Fruit fly (Drosophila melanogaster) whole organism, embryonic: Measurements from ENCODE around the gene CG15170.

Experiments used
- Ada2b ChIP-seq: fragments of 200-800 bp; sonication (Bioruptor generic); IDR thresholded peaks from 2 replicates; pipeline ENCODE4 v1.3.6; 2022; ENCODE audit warnings: missing biosample characterization, missing genetic modification characterization
- Atf3 ChIP-seq: fragments of 200-800 bp; sonication (Bioruptor generic); optimal IDR thresholded peaks from 3 replicates; lab custom pipeline; 2016; ENCODE audit warnings: missing biosample characterization, missing genetic modification characterization
- B-H2 ChIP-seq: fragments of 200-800 bp; sonication (Bioruptor generic); optimal IDR thresholded peaks from 2 replicates; lab custom pipeline; 2018; ENCODE audit warnings: missing biosample characterization, mild to moderate bottlenecking, missing genetic modification characterization
- Bgb ChIP-seq: fragments of 200-800 bp; sonication (Bioruptor generic); IDR thresholded peaks from 2 replicates; pipeline ENCODE4 v1.3.6; 2022; ENCODE audit warnings: missing biosample characterization, missing genetic modification characterization; ENCODE audit not compliant: partially characterized antibody
- BtbVII ChIP-seq: fragments of 200-800 bp; sonication (Bioruptor generic); optimal IDR thresholded peaks from 3 replicates; lab custom pipeline; 2017; ENCODE audit warnings: missing biosample characterization, mild to moderate bottlenecking, missing genetic modification characterization
- CG13424 ChIP-seq: fragments of 200-800 bp; sonication (Bioruptor generic); optimal IDR thresholded peaks from 2 replicates; lab custom pipeline; 2019; ENCODE audit warnings: missing biosample characterization, mild to moderate bottlenecking, missing genetic modification characterization, moderate library complexity
- CG14965 ChIP-seq: fragments of 200-800 bp; sonication (Bioruptor generic); optimal IDR thresholded peaks from 2 replicates; lab custom pipeline; 2016; ENCODE audit warnings: missing biosample characterization, missing genetic modification characterization, borderline replicate concordance
- CG15269 ChIP-seq: fragments of 200-800 bp; sonication (Bioruptor generic); optimal IDR thresholded peaks from 2 replicates; lab custom pipeline; 2018; ENCODE audit warnings: missing biosample characterization, mild to moderate bottlenecking, missing genetic modification characterization, moderate library complexity
- CG16779 ChIP-seq: fragments of 200-800 bp; sonication (Bioruptor generic); IDR thresholded peaks from 2 replicates; pipeline ENCODE4 v1.3.6; 2022; ENCODE audit warnings: missing biosample characterization, missing genetic modification characterization
- CG17186 ChIP-seq: fragments of 200-800 bp; sonication (Bioruptor generic); optimal IDR thresholded peaks from 3 replicates; lab custom pipeline; 2017; ENCODE audit warnings: missing biosample characterization, missing genetic modification reagents, missing genetic modification characterization
- CG17385 ChIP-seq: fragments of 200-800 bp; sonication (Bioruptor generic); optimal IDR thresholded peaks from 3 replicates; lab custom pipeline; 2018; ENCODE audit warnings: missing biosample characterization, mild to moderate bottlenecking, missing genetic modification characterization
- CG18262 ChIP-seq: fragments of 200-800 bp; optimal IDR thresholded peaks from 3 replicates; lab custom pipeline; 2019; ENCODE audit warnings: missing biosample characterization, mild to moderate bottlenecking, missing genetic modification characterization, moderate library complexity
- CG18599 ChIP-seq: fragments of 200-800 bp; sonication (Bioruptor generic); optimal IDR thresholded peaks from 3 replicates; lab custom pipeline; 2017; ENCODE audit warnings: missing biosample characterization, missing genetic modification characterization, mild to moderate bottlenecking, moderate library complexity, missing genetic modification reagents
- CG2678 ChIP-seq: fragments of 200-800 bp; sonication (Bioruptor generic); optimal IDR thresholded peaks from 3 replicates; lab custom pipeline; 2019; ENCODE audit warnings: missing biosample characterization, mild to moderate bottlenecking, missing genetic modification characterization, moderate library complexity
- CG31441 ChIP-seq: fragments of 200-800 bp; sonication (Bioruptor generic); IDR thresholded peaks from 2 replicates; pipeline ENCODE4 v1.3.6; 2022; ENCODE audit warnings: missing biosample characterization, missing genetic modification characterization
- CG32772 ChIP-seq: fragments of 200-800 bp; sonication (Bioruptor generic); IDR thresholded peaks from 2 replicates; pipeline ENCODE4 v1.3.6; 2022; ENCODE audit warnings: missing biosample characterization, missing genetic modification characterization
- CG34376 ChIP-seq: fragments of 200-800 bp; sonication (Bioruptor generic); optimal IDR thresholded peaks from 2 replicates; lab custom pipeline; 2018; ENCODE audit warnings: missing biosample characterization, mild to moderate bottlenecking, missing genetic modification characterization
- CG3847 ChIP-seq: fragments of 200-800 bp; sonication (Bioruptor generic); IDR thresholded peaks from 2 replicates; pipeline ENCODE4 v1.3.6; 2022; ENCODE audit warnings: missing biosample characterization, missing genetic modification characterization
- CG6813 ChIP-seq: fragments of 200-800 bp; sonication (Bioruptor generic); optimal IDR thresholded peaks from 2 replicates; lab custom pipeline; 2017; ENCODE audit warnings: missing biosample characterization, missing genetic modification characterization, mild to moderate bottlenecking, moderate library complexity, missing genetic modification reagents
- CG9437 ChIP-seq: fragments of 200-800 bp; sonication (Bioruptor generic); optimal IDR thresholded peaks from 2 replicates; lab custom pipeline; 2018; ENCODE audit warnings: missing biosample characterization, mild to moderate bottlenecking, missing genetic modification characterization
- CG9609 ChIP-seq: fragments of 200-800 bp; sonication (Bioruptor generic); optimal IDR thresholded peaks from 3 replicates; lab custom pipeline; 2016; ENCODE audit warnings: missing biosample characterization, missing genetic modification characterization
- CG9727 ChIP-seq: fragments of 200-800 bp; sonication (Bioruptor generic); optimal IDR thresholded peaks from 3 replicates; lab custom pipeline; 2017; ENCODE audit warnings: missing biosample characterization, mild to moderate bottlenecking, missing genetic modification characterization
- Dek ChIP-seq: fragments of 200-800 bp; sonication (Bioruptor generic); optimal IDR thresholded peaks from 3 replicates; lab custom pipeline; 2019; ENCODE audit warnings: missing biosample characterization, mild to moderate bottlenecking, missing genetic modification characterization, moderate library complexity
- Drgx ChIP-seq: fragments of 200-800 bp; sonication (Bioruptor generic); IDR thresholded peaks from 2 replicates; pipeline ENCODE4 v1.3.6; 2022; ENCODE audit warnings: missing biosample characterization, missing genetic modification characterization
- ERR ChIP-seq: fragments of 200-800 bp; sonication (Bioruptor generic); optimal IDR thresholded peaks from 2 replicates; lab custom pipeline; 2016; ENCODE audit warnings: missing biosample characterization, missing genetic modification characterization
- Ets65A ChIP-seq: fragments of 200-800 bp; sonication (Bioruptor generic); peaks from one replicate; lab custom pipeline; 2016; ENCODE audit warnings: missing biosample characterization, missing genetic modification characterization
- H15 ChIP-seq: fragments of 200-800 bp; sonication (Bioruptor generic); IDR thresholded peaks from 3 replicates; pipeline ENCODE4 v1.3.6; 2022; ENCODE audit warnings: missing biosample characterization, missing genetic modification characterization
- Hmx ChIP-seq: fragments of 200-800 bp; sonication (Bioruptor generic); optimal IDR thresholded peaks from 2 replicates; lab custom pipeline; 2016; ENCODE audit warnings: missing biosample characterization, missing genetic modification characterization
- Nf-YB ChIP-seq: fragments of 200-800 bp; sonication (Bioruptor generic); optimal IDR thresholded peaks from 3 replicates; lab custom pipeline; 2019; ENCODE audit warnings: missing biosample characterization, mild to moderate bottlenecking, missing genetic modification characterization, moderate library complexity
- NfI ChIP-seq: fragments of 200-800 bp; sonication (Bioruptor generic); optimal IDR thresholded peaks from 3 replicates; lab custom pipeline; 2018; ENCODE audit warnings: missing biosample characterization, mild to moderate bottlenecking, missing genetic modification characterization, moderate library complexity
- PHDP ChIP-seq: fragments of 200-800 bp; sonication (Bioruptor generic); optimal IDR thresholded peaks from 3 replicates; lab custom pipeline; 2018; ENCODE audit warnings: missing biosample characterization, mild to moderate bottlenecking, missing genetic modification characterization, moderate library complexity
- Rfx ChIP-seq: fragments of 200-800 bp; sonication (Bioruptor generic); IDR thresholded peaks from 2 replicates; pipeline ENCODE4 v1.3.6; 2022; ENCODE audit warnings: missing biosample characterization, missing genetic modification characterization
- Six4 ChIP-seq: fragments of 200-800 bp; sonication (Bioruptor generic); optimal IDR thresholded peaks from 2 replicates; lab custom pipeline; 2016; ENCODE audit warnings: missing biosample characterization, missing genetic modification characterization
- Sox100B ChIP-seq: fragments of 200-800 bp; sonication (Bioruptor generic); optimal IDR thresholded peaks from 3 replicates; lab custom pipeline; 2018; ENCODE audit warnings: missing biosample characterization, mild to moderate bottlenecking, missing genetic modification characterization
- bcd ChIP-seq: fragments of 200-800 bp; sonication (Bioruptor generic); optimal IDR thresholded peaks from 2 replicates; lab custom pipeline; 2017; ENCODE audit warnings: missing biosample characterization, mild to moderate bottlenecking, missing genetic modification characterization
- bigmax ChIP-seq: fragments of 200-800 bp; sonication (Bioruptor generic); optimal IDR thresholded peaks from 2 replicates; lab custom pipeline; 2018; ENCODE audit warnings: missing biosample characterization, mild to moderate bottlenecking, missing genetic modification characterization
- dysf ChIP-seq: fragments of 200-800 bp; sonication (Bioruptor generic); IDR thresholded peaks from 3 replicates; pipeline ENCODE4 v1.3.6; 2022; ENCODE audit warnings: missing biosample characterization, missing genetic modification characterization
- fd96Cb ChIP-seq: fragments of 200-800 bp; sonication (Bioruptor generic); optimal IDR thresholded peaks from 2 replicates; lab custom pipeline; 2018; ENCODE audit warnings: missing biosample characterization, mild to moderate bottlenecking, missing genetic modification characterization, moderate library complexity
- grau ChIP-seq: fragments of 200-800 bp; optimal IDR thresholded peaks from 3 replicates; lab custom pipeline; 2019; ENCODE audit warnings: missing biosample characterization, mild to moderate bottlenecking, missing genetic modification characterization, moderate library complexity
- nerfin-1 ChIP-seq: fragments of 200-800 bp; sonication (Bioruptor generic); optimal IDR thresholded peaks from 3 replicates; lab custom pipeline; 2019; ENCODE audit warnings: missing biosample characterization, mild to moderate bottlenecking, missing genetic modification characterization, moderate library complexity
- nmo ChIP-seq: fragments of 200-800 bp; sonication (Bioruptor generic); optimal IDR thresholded peaks from 2 replicates; lab custom pipeline; 2018; ENCODE audit warnings: missing biosample characterization, mild to moderate bottlenecking, missing genetic modification characterization, moderate library complexity
- org-1 ChIP-seq: fragments of 200-800 bp; sonication (Bioruptor generic); optimal IDR thresholded peaks from 2 replicates; lab custom pipeline; 2017; ENCODE audit warnings: missing biosample characterization, missing genetic modification characterization
- otp ChIP-seq: fragments of 200-800 bp; sonication (Bioruptor generic); IDR thresholded peaks from 3 replicates; pipeline ENCODE4, ENCODE4 v1.3.6; 2022; ENCODE audit warnings: missing biosample characterization, missing genetic modification characterization
- row ChIP-seq: fragments of 200-800 bp; sonication (Bioruptor generic); IDR thresholded peaks from 3 replicates; pipeline ENCODE4 v1.3.6; 2022; ENCODE audit warnings: missing biosample characterization, missing genetic modification characterization
- sim ChIP-seq: fragments of 200-800 bp; sonication (Bioruptor generic); IDR thresholded peaks from 2 replicates; pipeline ENCODE4 v1.3.6; 2022; ENCODE audit warnings: missing biosample characterization, missing genetic modification characterization
- slbo ChIP-seq: fragments of 200-800 bp; sonication (Bioruptor generic); IDR thresholded peaks from 2 replicates; pipeline ENCODE4 v1.3.6; 2022; ENCODE audit warnings: missing biosample characterization, missing genetic modification characterization
- stwl ChIP-seq: fragments of 200-800 bp; sonication (Bioruptor generic); optimal IDR thresholded peaks from 3 replicates; lab custom pipeline; 2018; ENCODE audit warnings: missing biosample characterization, mild to moderate bottlenecking, missing genetic modification characterization, moderate library complexity
- toy ChIP-seq: fragments of 200-800 bp; sonication (Bioruptor generic); IDR thresholded peaks from 2 replicates; pipeline ENCODE4 v1.3.6; 2022; ENCODE audit warnings: missing biosample characterization, missing genetic modification characterization
- trh ChIP-seq: fragments of 200-800 bp; sonication (Bioruptor generic); optimal IDR thresholded peaks from 2 replicates; lab custom pipeline; 2016; ENCODE audit warnings: missing biosample characterization, missing genetic modification characterization
- zen2 ChIP-seq: fragments of 200-800 bp; sonication (Bioruptor generic); IDR thresholded peaks from 3 replicates; pipeline ENCODE4 v1.3.6; 2022; ENCODE audit warnings: missing biosample characterization, missing genetic modification characterization; ENCODE audit not compliant: partially characterized antibody

The CG15170 gene

dm6 chr2L:18953512-18954254 is 36.4 kb downstream of the CG15170 start (continued):
- TF ChIP-seq trh (GFP tag; lab: Kevin White, UChicago) (no peak), fd96Cb (tag; lab: Kevin White, UChicago) (peak; percentile 18), grau (tag; lab: Kevin White, UChicago) (peak; percentile 70), ERR (GFP tag; lab: Kevin White, UChicago) (no peak), B-H2 (GFP tag; lab: Kevin White, UChicago) (no peak), row (GFP tag; lab: Robert Waterston, UW) (peak; percentile 66), BtbVII (peak; percentile 8), bigmax (no peak), nmo (peak; percentile 24), NfI (peak; percentile 12), slbo (GFP tag; lab: Robert Waterston, UW) (peak; percentile 61), stwl (tag; lab: Kevin White, UChicago) (no peak), dysf (peak; percentile 59; the same call in 1 of the 3 replicates), CG13424 (peak; percentile 17), CG32772 (no peak), CG9609 (GFP tag; lab: Kevin White, UChicago) (no peak), CG15269 (tag; lab: Kevin White, UChicago) (peak; percentile 47), H15 (no peak), nerfin-1 (tag; lab: Kevin White, UChicago) (no peak), Rfx (GFP tag; lab: Robert Waterston, UW) (peak; percentile 61; the same call in 1 of the 2 replicates), Dek (peak; percentile 36), Atf3 (GFP tag; lab: Kevin White, UChicago) (no peak), CG6813 (peak; percentile 9), CG18262 (tag; lab: Kevin White, UChicago) (peak; percentile 54), zen2 (GFP tag; lab: Robert Waterston, UW) (no peak), bcd (GFP tag; lab: Kevin White, UChicago) (no peak), org-1 (GFP tag; lab: Kevin White, UChicago) (no peak), CG31441 (GFP tag; lab: Robert Waterston, UW) (no peak), CG16779 (GFP tag; lab: Robert Waterston, UW) (no peak), PHDP (peak; percentile 42), Hmx (GFP tag; lab: Kevin White, UChicago) (no peak), CG18599 (GFP tag; lab: Kevin White, UChicago) (peak; percentile 43), sim (GFP tag; lab: Robert Waterston, UW) (no peak), CG17385 (GFP tag; lab: Kevin White, UChicago) (peak; percentile 10), CG2678 (tag; lab: Kevin White, UChicago) (peak; percentile 73), Sox100B (GFP tag; lab: Kevin White, UChicago) (peak; percentile 37), CG17186 (no peak), Bgb (GFP tag; lab: Robert Waterston, UW) (no peak), Ada2b (GFP tag; lab: Robert Waterston, UW) (no peak), Drgx (no peak), CG14965 (GFP tag; lab: Kevin White, UChicago) (no peak), CG3847 (GFP tag; lab: Robert Waterston, UW) (0 out of 2 replicates have a peak, but pooled peaks have one; percentile 14), toy (GFP tag; lab: Robert Waterston, UW) (no peak), Ets65A (GFP tag; lab: Kevin White, UChicago) (no peak), Six4 (GFP tag; lab: Kevin White, UChicago) (no peak), CG9437 (peak; percentile 48), otp (GFP tag; lab: Robert Waterston, UW) (no peak), CG34376 (peak; percentile 9), Nf-YB (GFP tag; lab: Kevin White, UChicago) (peak; percentile 28), CG9727 (GFP tag; lab: Kevin White, UChicago) (peak; percentile 51)
